Worm (Caenorhabditis elegans): Measurements from ENCODE around the gene T28A8.4.

- TF ChIP-seq snpc-4 (GFP tag; optimal IDR thresholded peaks at IDR 0.05) (no peak), snpc-4 (tag; optimal IDR thresholded peaks at IDR 0.05) (peak in 2 of 4 experiments; percentile 54 to 62), ztf-28 (GFP tag; IDR thresholded peaks at IDR 0.05) (no peak), ztf-22 (GFP tag; optimal IDR thresholded peaks at IDR 0.05) (no peak)
Observed at ce11 chrIII:13465918-13466592, 37.4 kb upstream of the T28A8.4 start, which contains the start of gene cdk-5.
